Fruit fly (Drosophila melanogaster) whole organism, embryonic: ENCODE results near the gene Abi.

Experiments
- YL-1 ChIP-seq: fragments of 200-800 bp; sonication (Bioruptor generic); optimal IDR thresholded peaks from 3 replicates; lab custom pipeline; 2017; ENCODE audit warnings: missing biosample characterization, mild to moderate bottlenecking, missing genetic modification characterization
- br ChIP-seq: fragments of >200 bp; optimal IDR thresholded peaks from 2 replicates; lab custom pipeline; 2017

dm6 chr3R:14122347-14122812 lies at the start of gene Abi, which contains the start of gene twf:
- peak; percentile 90 for TF ChIP-seq YL-1 (GFP tag; lab: Kevin White, UChicago)
- TF ChIP-seq br (lab: Kevin White, UChicago), result no peak
